Worm (Caenorhabditis elegans) whole organism, L4/young adult: ENCODE results near the gene F35E8.13.

Experiments used
- W03F9.2 ChIP-seq: fragments of 150-350 bp; optimal IDR thresholded peaks from 2 replicates; lab custom pipeline; 2014; ENCODE audit warnings: missing biosample characterization, missing genetic modification characterization
- dao-5 ChIP-seq: sonication (generic microtip); optimal IDR thresholded peaks from 2 replicates; lab custom pipeline; 2016; ENCODE audit warnings: missing genotype, missing genetic modification characterization, moderate library complexity, missing compliant biosample characterization
- him-1 ChIP-seq: sonication (generic microtip); optimal IDR thresholded peaks from 2 replicates; lab custom pipeline; 2016; ENCODE audit warnings: missing genotype, missing genetic modification reagents, missing genetic modification characterization, missing compliant biosample characterization

DNA sequence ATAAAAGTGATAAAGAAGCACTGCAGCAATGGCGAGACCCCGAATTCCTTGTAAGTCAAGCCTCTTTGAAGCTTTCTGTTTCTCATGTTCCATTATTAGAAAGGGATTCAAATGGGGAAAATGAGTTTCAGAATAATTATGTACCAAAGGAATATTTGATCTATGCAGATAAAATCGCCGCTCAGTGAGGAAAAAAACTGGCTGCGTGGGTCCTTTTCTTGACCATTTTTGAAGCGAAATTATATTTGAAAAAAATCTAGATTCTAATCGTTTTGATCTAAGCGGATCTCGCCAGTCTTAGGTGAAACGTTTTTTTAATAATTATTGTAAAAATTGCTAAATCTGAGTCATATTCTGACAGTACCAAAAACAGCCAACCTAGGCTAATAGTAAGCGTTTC is 38.4 kb upstream of the F35E8.13 start, which contains the start of gene oac-42:
- TF ChIP-seq W03F9.2 = no peak
- TF ChIP-seq dao-5 (tag; lab: Kevin White, UChicago) = no peak
- TF ChIP-seq him-1 (tag; lab: Kevin White, UChicago) = no peak
